Worm (Caenorhabditis elegans) whole organism, late embryonic: ENCODE measurements around the gene gmap-1.

Experiments
- C08G9.2 ChIP-seq: sonication (generic microtip); optimal IDR thresholded peaks from 2 replicates; lab custom pipeline; 2016; ENCODE audit warnings: mild to moderate bottlenecking, missing genetic modification characterization, moderate library complexity, missing compliant biosample characterization
- F13H6.1 ChIP-seq: sonication (generic microtip); optimal IDR thresholded peaks from 2 replicates; lab custom pipeline; 2016; ENCODE audit warnings: missing genetic modification characterization, missing compliant biosample characterization
- K09A11.1 ChIP-seq: sonication (generic microtip); optimal IDR thresholded peaks from 2 replicates; lab custom pipeline; 2017; ENCODE audit warnings: antibody characterized with exemption, mild to moderate bottlenecking, missing genetic modification characterization, missing compliant biosample characterization; ENCODE audit not compliant: insufficient read depth
- Y22D7AL.16 ChIP-seq: sonication (generic microtip); optimal IDR thresholded peaks from 2 replicates; lab custom pipeline; 2016; ENCODE audit warnings: missing genetic modification characterization, missing compliant biosample characterization
- ahr-1 ChIP-seq: sonication (generic microtip); optimal IDR thresholded peaks from 2 replicates; lab custom pipeline; 2016; ENCODE audit warnings: missing genetic modification characterization, missing compliant biosample characterization
- ama-1 ChIP-seq: fragments of 150-350 bp; optimal IDR thresholded peaks from 2 replicates; lab custom pipeline; 2014
- ceh-19 ChIP-seq: fragments of 200-800 bp; sonication (Bioruptor generic); optimal IDR thresholded peaks from 2 replicates; lab custom pipeline; 2018; ENCODE audit warnings: mild to moderate bottlenecking, missing genetic modification characterization, missing compliant biosample characterization
- ceh-22 ChIP-seq: sonication (generic microtip); optimal IDR thresholded peaks from 2 replicates; lab custom pipeline; 2017; ENCODE audit warnings: missing biosample characterization, missing genetic modification characterization
- ceh-31 ChIP-seq: sonication (generic microtip); optimal IDR thresholded peaks from 2 replicates; lab custom pipeline; 2016; ENCODE audit warnings: missing genetic modification characterization, missing compliant biosample characterization
- ceh-34 ChIP-seq: sonication (generic microtip); optimal IDR thresholded peaks from 2 replicates; lab custom pipeline; 2016; ENCODE audit warnings: mild to moderate bottlenecking, missing genetic modification characterization, missing compliant biosample characterization
- ceh-9 ChIP-seq: sonication (generic microtip); optimal IDR thresholded peaks from 2 replicates; lab custom pipeline; 2016; ENCODE audit warnings: mild to moderate bottlenecking, missing genetic modification characterization, inconsistent platforms, missing compliant biosample characterization
- che-1 ChIP-seq: sonication (generic microtip); optimal IDR thresholded peaks from 2 replicates; lab custom pipeline; 2016; ENCODE audit warnings: mild to moderate bottlenecking, missing genetic modification characterization, missing compliant biosample characterization
- dmd-4 ChIP-seq: sonication (generic microtip); optimal IDR thresholded peaks from 2 replicates; lab custom pipeline; 2016; ENCODE audit warnings: borderline replicate concordance, missing genetic modification characterization, missing compliant biosample characterization
- dve-1 ChIP-seq: sonication (generic microtip); optimal IDR thresholded peaks from 2 replicates; lab custom pipeline; 2017; ENCODE audit warnings: antibody characterized with exemption, mild to moderate bottlenecking, missing genetic modification characterization, missing compliant biosample characterization
- elt-2 ChIP-seq: sonication (generic microtip); optimal IDR thresholded peaks from 2 replicates; lab custom pipeline; 2016; ENCODE audit warnings: missing genetic modification reagents, missing genetic modification characterization, missing compliant biosample characterization
- ets-4 ChIP-seq: sonication (generic microtip); optimal IDR thresholded peaks from 2 replicates; lab custom pipeline; 2016; ENCODE audit warnings: missing genetic modification characterization, missing compliant biosample characterization
- fkh-10 ChIP-seq: fragments of 150-350 bp; optimal IDR thresholded peaks from 2 replicates; lab custom pipeline; 2014; ENCODE audit warnings: missing biosample characterization, missing genetic modification reagents, missing genetic modification characterization
- gmeb-2 ChIP-seq: sonication (generic microtip); optimal IDR thresholded peaks from 2 replicates; lab custom pipeline; 2016; ENCODE audit warnings: missing genetic modification characterization, inconsistent platforms, missing compliant biosample characterization
- hlh-13 ChIP-seq: fragments of 200-800 bp; sonication (Bioruptor generic); optimal IDR thresholded peaks from 2 replicates; lab custom pipeline; 2018; ENCODE audit warnings: mild to moderate bottlenecking, missing genetic modification characterization, missing compliant biosample characterization
- hlh-30 ChIP-seq: sonication (generic microtip); optimal IDR thresholded peaks from 2 replicates; lab custom pipeline; 2017; ENCODE audit warnings: antibody characterized with exemption, missing genetic modification characterization, missing compliant biosample characterization; ENCODE audit not compliant: insufficient read depth
- lin-11 ChIP-seq: fragments of 200-800 bp; sonication (Bioruptor generic); optimal IDR thresholded peaks from 2 replicates; lab custom pipeline; 2018; ENCODE audit warnings: mild to moderate bottlenecking, missing genetic modification characterization, missing compliant biosample characterization
- mec-3 ChIP-seq: sonication (generic microtip); optimal IDR thresholded peaks from 2 replicates; lab custom pipeline; 2016; ENCODE audit warnings: borderline replicate concordance, missing genetic modification characterization, missing compliant biosample characterization
- nhr-11 ChIP-seq: fragments of 150-350 bp; optimal IDR thresholded peaks from 2 replicates; lab custom pipeline; 2014; ENCODE audit warnings: missing biosample characterization, missing genetic modification characterization
- pag-3 ChIP-seq: sonication (generic microtip); optimal IDR thresholded peaks from 2 replicates; lab custom pipeline; 2016; ENCODE audit warnings: missing compliant biosample characterization, missing genetic modification characterization, borderline replicate concordance
- pax-1 ChIP-seq: fragments of 150-350 bp; optimal IDR thresholded peaks from 2 replicates; lab custom pipeline; 2014; ENCODE audit warnings: missing biosample characterization, missing genetic modification characterization
- pqm-1 ChIP-seq: sonication (generic microtip); optimal IDR thresholded peaks from 2 replicates; lab custom pipeline; 2016; ENCODE audit warnings: missing genetic modification characterization, missing compliant biosample characterization
- ref-2 ChIP-seq: sonication (generic microtip); optimal IDR thresholded peaks from 2 replicates; lab custom pipeline; 2016; ENCODE audit warnings: missing genetic modification characterization, missing compliant biosample characterization
- rnt-1 ChIP-seq: sonication (generic microtip); optimal IDR thresholded peaks from 2 replicates; lab custom pipeline; 2016; ENCODE audit warnings: missing genetic modification characterization, missing compliant biosample characterization
- sox-2 ChIP-seq: fragments of 200-800 bp; sonication (Bioruptor generic); IDR thresholded peaks from 2 replicates; pipeline ENCODE4 v1.3.6; 2022; ENCODE audit warnings: missing genetic modification reagents, missing genetic modification characterization, missing compliant biosample characterization
- tbx-7 ChIP-seq: sonication (generic microtip); optimal IDR thresholded peaks from 2 replicates; lab custom pipeline; 2016; ENCODE audit warnings: missing genotype, missing genetic modification characterization, missing compliant biosample characterization
- ttx-3 ChIP-seq: sonication (generic microtip); optimal IDR thresholded peaks from 2 replicates; lab custom pipeline; 2016; ENCODE audit warnings: missing genetic modification reagents, missing genetic modification characterization, missing compliant biosample characterization
- unc-55 ChIP-seq: sonication (generic microtip); optimal IDR thresholded peaks from 2 replicates; lab custom pipeline; 2017; ENCODE audit warnings: missing biosample characterization, missing genetic modification reagents, missing genetic modification characterization
- unc-86 ChIP-seq: sonication (generic microtip); optimal IDR thresholded peaks from 2 replicates; lab custom pipeline; 2016; ENCODE audit warnings: missing genetic modification characterization, missing compliant biosample characterization
- ztf-16 ChIP-seq: sonication (generic microtip); optimal IDR thresholded peaks from 2 replicates; lab custom pipeline; 2017; ENCODE audit warnings: missing genetic modification characterization, missing compliant biosample characterization

gmap-1 gene

DNA sequence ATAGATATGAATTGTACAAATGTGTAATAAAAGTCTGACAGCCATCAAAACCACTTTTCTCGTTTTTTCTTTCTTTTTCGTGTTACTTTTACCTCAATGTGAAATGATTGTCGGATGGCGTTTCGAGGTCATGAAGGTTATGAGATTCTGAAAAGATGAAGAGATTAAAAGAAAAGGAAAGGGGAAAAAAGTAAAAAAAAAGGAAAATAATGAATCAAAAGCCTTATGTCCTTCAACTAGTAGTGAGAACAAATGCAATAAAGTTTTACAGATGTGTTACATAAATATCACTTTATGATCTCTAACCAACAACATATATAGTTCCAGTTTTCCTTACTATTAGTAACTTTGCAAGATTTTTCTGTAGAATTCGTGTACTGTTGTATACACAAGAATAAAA, 6.0 kb upstream of the gmap-1 start, which contains the start of gene gmap-3:
Gene gmap-3, minus strand, starts transcription at position 148 of the 400 bp plus-strand sequence.
- TF ChIP-seq gmeb-2 (no peak), ttx-3 (tag; lab: Kevin White, UChicago) (no peak), dve-1 (tag; lab: Kevin White, UChicago) (no peak), ceh-34 (tag; lab: Kevin White, UChicago) (no peak)
- TF ChIP-seq, all 69 proteins: peak for 0

DNA sequence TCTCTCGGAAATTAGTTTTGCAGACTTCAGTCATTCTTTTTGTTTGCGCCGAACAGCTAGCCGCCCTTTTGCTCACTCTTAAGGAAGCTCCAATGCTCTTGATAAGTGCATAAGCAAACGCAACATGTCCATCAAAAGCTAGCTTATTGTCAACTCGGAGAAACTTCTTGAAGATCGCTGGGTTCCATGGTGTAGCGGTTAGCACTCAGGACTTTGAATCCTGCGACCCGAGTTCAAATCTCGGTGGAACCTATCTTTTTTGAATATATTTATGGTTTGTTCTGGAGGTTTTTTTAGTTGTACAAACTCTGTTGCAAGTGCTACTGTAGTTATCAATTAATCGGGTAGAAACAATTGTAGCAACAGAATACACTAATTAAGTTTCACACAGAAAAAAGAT, 2.7 kb upstream of the gmap-1 start:
- TF ChIP-seq C08G9.2 (tag; lab: Kevin White, UChicago) (no peak), ets-4 (tag; lab: Kevin White, UChicago) (no peak), pax-1 (tag; lab: Kevin White, UChicago) (no peak), ceh-31 (no peak), elt-2 (tag; lab: Kevin White, UChicago) (no peak), ceh-19 (GFP tag; lab: Kevin White, UChicago) (no peak), sox-2 (no peak)

DNA sequence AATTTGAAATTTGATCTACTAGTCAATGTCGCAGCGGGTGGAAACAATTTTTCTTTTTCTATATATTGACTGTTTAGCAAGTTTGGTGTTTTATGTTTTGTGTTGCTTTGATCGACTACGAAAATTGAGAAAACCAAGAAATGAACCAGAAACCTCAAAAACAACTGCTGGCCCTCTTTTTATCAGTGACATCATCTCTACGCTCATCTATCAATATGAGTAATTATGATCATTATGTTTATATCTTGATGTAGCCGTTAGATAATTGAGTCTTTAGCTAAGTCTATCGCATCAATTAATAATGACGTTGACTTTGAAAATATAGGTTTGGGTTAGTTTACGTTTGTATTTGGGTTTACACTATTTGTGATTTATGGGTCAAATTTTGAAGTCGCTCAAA, 916 bp upstream of the gmap-1 start:
- TF ChIP-seq ref-2 (tag; lab: Kevin White, UChicago) (no peak), unc-86 (tag; lab: Kevin White, UChicago) (no peak), nhr-11 (no peak), pqm-1 (tag; lab: Kevin White, UChicago) (no peak), unc-55 (GFP tag; lab: Kevin White, UChicago) (peak; percentile 52), ceh-9 (tag; lab: Kevin White, UChicago) (no peak), pag-3 (tag; lab: Kevin White, UChicago) (no peak), fkh-10 (GFP tag; lab: Kevin White, UChicago) (no peak)

ce11 chrX:12929961-12930360, 4.8 kb downstream of the gmap-1 start, which contains the start of gene C34E7.3:
C34E7.3 (plus strand) TSS chrX:12930261.
- TF ChIP-seq ceh-9 (tag; lab: Kevin White, UChicago) (no peak), C08G9.2 (tag; lab: Kevin White, UChicago) (no peak), lin-11 (no peak), dmd-4 (no peak), F13H6.1 (tag; lab: Kevin White, UChicago) (no peak), fkh-10 (GFP tag; lab: Kevin White, UChicago) (no peak), mec-3 (no peak), ttx-3 (tag; lab: Kevin White, UChicago) (no peak), nhr-11 (no peak), ahr-1 (tag; lab: Kevin White, UChicago) (no peak), ceh-34 (tag; lab: Kevin White, UChicago) (no peak), che-1 (tag; lab: Kevin White, UChicago) (no peak), K09A11.1 (tag; lab: Kevin White, UChicago) (no peak), ztf-16 (no peak), hlh-30 (tag; lab: Kevin White, UChicago) (no peak)

DNA sequence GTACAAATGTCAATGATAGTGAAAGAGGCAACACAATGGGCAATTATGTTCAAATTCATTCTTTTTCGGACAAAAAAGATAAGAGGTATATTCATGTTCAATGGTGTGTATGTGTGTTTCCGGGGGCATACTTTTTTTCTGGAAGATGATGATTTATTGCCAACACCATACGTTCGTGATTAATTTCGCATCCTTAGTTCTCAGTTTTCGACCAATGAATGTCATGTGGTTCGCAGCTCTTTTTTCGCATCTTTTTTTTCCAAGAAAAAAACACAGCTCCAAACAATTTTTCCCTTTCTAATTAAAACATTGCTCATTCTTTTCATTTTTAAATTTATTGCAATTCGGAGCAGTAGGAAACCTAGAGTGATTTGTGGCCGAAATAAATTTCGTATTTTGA, 6.0 kb downstream of the gmap-1 start:
- no peak for TF ChIP-seq Y22D7AL.16 (tag; lab: Kevin White, UChicago)
- TF ChIP-seq rnt-1, result no peak
- TF ChIP-seq nhr-11, result no peak

ce11 chrX:12926998-12927397, 7.8 kb downstream of the gmap-1 start:
- TF ChIP-seq C08G9.2 (tag; lab: Kevin White, UChicago) (no peak), ceh-22 (tag; lab: Kevin White, UChicago) (no peak), gmeb-2 (no peak), ama-1 (lab: Kevin White, UChicago) (no peak), hlh-13 (GFP tag; lab: Kevin White, UChicago) (no peak), ahr-1 (tag; lab: Kevin White, UChicago) (no peak), tbx-7 (tag; lab: Kevin White, UChicago) (no peak)
